Worm (Caenorhabditis elegans): ENCODE measurements around the gene pch-2.

ce11 chrII:8157991-8158390 lies at the start of gene pch-2:
- TF ChIP-seq sea-1 (GFP tag; conservative IDR thresholded peaks at IDR 0.05), result no peak
- no peak for TF ChIP-seq ama-1 (optimal IDR thresholded peaks at IDR 0.05)
- TF ChIP-seq hmbx-1 (tag; optimal IDR thresholded peaks at IDR 0.05), result no peak
- no peak for TF ChIP-seq tbx-11 (GFP tag; IDR thresholded peaks at IDR 0.05)
